Worm (Caenorhabditis elegans) whole organism, late embryonic: Measurements from ENCODE around the gene C29H12.2.

Experiments used
- C08G9.2 ChIP-seq: sonication (generic microtip); optimal IDR thresholded peaks from 2 replicates; lab custom pipeline; 2016; ENCODE audit warnings: mild to moderate bottlenecking, missing genetic modification characterization, moderate library complexity, missing compliant biosample characterization
- C38D4.7 ChIP-seq: fragments of 200-800 bp; sonication (Bioruptor generic); optimal IDR thresholded peaks from 2 replicates; lab custom pipeline; 2018; ENCODE audit warnings: mild to moderate bottlenecking, missing genetic modification characterization, moderate library complexity, missing compliant biosample characterization
- K02D7.2 ChIP-seq: sonication (generic microtip); optimal IDR thresholded peaks from 2 replicates; lab custom pipeline; 2017; ENCODE audit warnings: mild to moderate bottlenecking, missing genetic modification characterization, missing compliant biosample characterization
- T23F11.4 ChIP-seq: fragments of 200-800 bp; sonication (Bioruptor generic); optimal IDR thresholded peaks from 2 replicates; lab custom pipeline; 2018; ENCODE audit warnings: mild to moderate bottlenecking, missing genetic modification characterization, missing compliant biosample characterization
- ama-1 ChIP-seq: fragments of 150-350 bp; optimal IDR thresholded peaks from 2 replicates; lab custom pipeline; 2014
- ceh-22 ChIP-seq: sonication (generic microtip); optimal IDR thresholded peaks from 2 replicates; lab custom pipeline; 2017; ENCODE audit warnings: missing biosample characterization, missing genetic modification characterization
- ceh-30 ChIP-seq: fragments of 150-350 bp; optimal IDR thresholded peaks from 2 replicates; lab custom pipeline; 2014; ENCODE audit warnings: missing biosample characterization, missing genetic modification characterization
- ceh-31 ChIP-seq: sonication (generic microtip); optimal IDR thresholded peaks from 2 replicates; lab custom pipeline; 2016; ENCODE audit warnings: missing genetic modification characterization, missing compliant biosample characterization
- ceh-34 ChIP-seq: sonication (generic microtip); optimal IDR thresholded peaks from 2 replicates; lab custom pipeline; 2016; ENCODE audit warnings: mild to moderate bottlenecking, missing genetic modification characterization, missing compliant biosample characterization
- ceh-48 ChIP-seq: sonication (generic microtip); optimal IDR thresholded peaks from 2 replicates; lab custom pipeline; 2016; ENCODE audit warnings: missing genetic modification characterization, inconsistent platforms, missing compliant biosample characterization
- che-1 ChIP-seq: sonication (generic microtip); optimal IDR thresholded peaks from 2 replicates; lab custom pipeline; 2016; ENCODE audit warnings: mild to moderate bottlenecking, missing genetic modification characterization, missing compliant biosample characterization
- elt-2 ChIP-seq: sonication (generic microtip); optimal IDR thresholded peaks from 2 replicates; lab custom pipeline; 2016; ENCODE audit warnings: missing genetic modification reagents, missing genetic modification characterization, missing compliant biosample characterization
- elt-4 ChIP-seq: sonication (generic microtip); optimal IDR thresholded peaks from 2 replicates; lab custom pipeline; 2016; ENCODE audit warnings: missing genetic modification characterization, missing compliant biosample characterization
- ets-4 ChIP-seq: sonication (generic microtip); optimal IDR thresholded peaks from 2 replicates; lab custom pipeline; 2016; ENCODE audit warnings: missing genetic modification characterization, missing compliant biosample characterization
- fax-1 ChIP-seq: sonication (generic microtip); optimal IDR thresholded peaks from 2 replicates; lab custom pipeline; 2016; ENCODE audit warnings: missing genotype, missing genetic modification characterization, missing compliant biosample characterization
- hlh-13 ChIP-seq: fragments of 200-800 bp; sonication (Bioruptor generic); optimal IDR thresholded peaks from 2 replicates; lab custom pipeline; 2018; ENCODE audit warnings: mild to moderate bottlenecking, missing genetic modification characterization, missing compliant biosample characterization
- hlh-15 ChIP-seq: sonication (generic microtip); optimal IDR thresholded peaks from 2 replicates; lab custom pipeline; 2016; ENCODE audit warnings: missing genetic modification characterization, missing compliant biosample characterization
- hlh-30 ChIP-seq: sonication (generic microtip); optimal IDR thresholded peaks from 2 replicates; lab custom pipeline; 2017; ENCODE audit warnings: antibody characterized with exemption, missing genetic modification characterization, missing compliant biosample characterization; ENCODE audit not compliant: insufficient read depth
- hlh-6 ChIP-seq: sonication (generic microtip); optimal IDR thresholded peaks from 2 replicates; lab custom pipeline; 2016; ENCODE audit warnings: missing genotype, missing genetic modification characterization, missing compliant biosample characterization
- lim-6 ChIP-seq: sonication (generic microtip); optimal IDR thresholded peaks from 2 replicates; lab custom pipeline; 2016; ENCODE audit warnings: missing genetic modification characterization, missing compliant biosample characterization
- lin-11 ChIP-seq: fragments of 200-800 bp; sonication (Bioruptor generic); optimal IDR thresholded peaks from 2 replicates; lab custom pipeline; 2018; ENCODE audit warnings: mild to moderate bottlenecking, missing genetic modification characterization, missing compliant biosample characterization
- nfya-1 ChIP-seq: sonication (generic microtip); optimal IDR thresholded peaks from 2 replicates; lab custom pipeline; 2017; ENCODE audit warnings: missing genetic modification characterization, mild to moderate bottlenecking, missing compliant biosample characterization, antibody characterized with exemption, moderate library complexity
- nhr-11 ChIP-seq: fragments of 150-350 bp; optimal IDR thresholded peaks from 2 replicates; lab custom pipeline; 2014; ENCODE audit warnings: missing biosample characterization, missing genetic modification characterization
- npax-4 ChIP-seq: sonication (generic microtip); optimal IDR thresholded peaks from 2 replicates; lab custom pipeline; 2016; ENCODE audit warnings: missing genetic modification characterization, missing compliant biosample characterization
- pat-9 ChIP-seq: fragments of 200-800 bp; sonication (Bioruptor generic); optimal IDR thresholded peaks from 2 replicates; lab custom pipeline; 2018; ENCODE audit warnings: mild to moderate bottlenecking, missing genetic modification characterization, moderate library complexity, missing compliant biosample characterization
- pax-1 ChIP-seq: fragments of 150-350 bp; optimal IDR thresholded peaks from 2 replicates; lab custom pipeline; 2014; ENCODE audit warnings: missing biosample characterization, missing genetic modification characterization
- pqm-1 ChIP-seq: sonication (generic microtip); optimal IDR thresholded peaks from 2 replicates; lab custom pipeline; 2016; ENCODE audit warnings: missing genetic modification characterization, missing compliant biosample characterization
- pros-1 ChIP-seq: fragments of 150-350 bp; optimal IDR thresholded peaks from 2 replicates; lab custom pipeline; 2014; ENCODE audit warnings: missing biosample characterization, missing genetic modification reagents, missing genetic modification characterization
- ref-2 ChIP-seq: sonication (generic microtip); optimal IDR thresholded peaks from 2 replicates; lab custom pipeline; 2016; ENCODE audit warnings: missing genetic modification characterization, missing compliant biosample characterization
- sdc-2 ChIP-seq: sonication (generic microtip); optimal IDR thresholded peaks from 2 replicates; lab custom pipeline; 2016; ENCODE audit warnings: missing genotype, missing genetic modification characterization, missing compliant biosample characterization
- sox-2 ChIP-seq: fragments of 200-800 bp; sonication (Bioruptor generic); IDR thresholded peaks from 2 replicates; pipeline ENCODE4 v1.3.6; 2022; ENCODE audit warnings: missing genetic modification reagents, missing genetic modification characterization, missing compliant biosample characterization
- sox-4 ChIP-seq: sonication (generic microtip); optimal IDR thresholded peaks from 2 replicates; lab custom pipeline; 2017; ENCODE audit warnings: mild to moderate bottlenecking, missing genetic modification characterization, inconsistent platforms, missing compliant biosample characterization
- tbx-2 ChIP-seq: sonication (generic microtip); optimal IDR thresholded peaks from 2 replicates; lab custom pipeline; 2016; ENCODE audit warnings: missing genetic modification characterization, missing compliant biosample characterization
- ttx-3 ChIP-seq: sonication (generic microtip); optimal IDR thresholded peaks from 2 replicates; lab custom pipeline; 2016; ENCODE audit warnings: missing genetic modification reagents, missing genetic modification characterization, missing compliant biosample characterization
- unc-3 ChIP-seq, 2 experiments: fragments of 200-800 bp in 1 of 2; sonication (Bioruptor generic) in 1 of 2; sonication (generic microtip) in 1 of 2; conservative IDR thresholded peaks in 1 of 2; optimal IDR thresholded peaks in 1 of 2; 2 replicates each; pipeline versions ENCODE4 v1.3.6 to Lab custom; 2016 to 2022; ENCODE audit warnings: missing compliant biosample characterization in 2 of 2, missing genetic modification characterization in 2 of 2, missing genetic modification reagents in 1 of 2
- unc-55 ChIP-seq: sonication (generic microtip); optimal IDR thresholded peaks from 2 replicates; lab custom pipeline; 2017; ENCODE audit warnings: missing biosample characterization, missing genetic modification reagents, missing genetic modification characterization
- unc-86 ChIP-seq: sonication (generic microtip); optimal IDR thresholded peaks from 2 replicates; lab custom pipeline; 2016; ENCODE audit warnings: missing genetic modification characterization, missing compliant biosample characterization
- zip-5 ChIP-seq: sonication (generic microtip); optimal IDR thresholded peaks from 2 replicates; lab custom pipeline; 2016; ENCODE audit warnings: missing genetic modification characterization, missing compliant biosample characterization

Gene C29H12.2

DNA sequence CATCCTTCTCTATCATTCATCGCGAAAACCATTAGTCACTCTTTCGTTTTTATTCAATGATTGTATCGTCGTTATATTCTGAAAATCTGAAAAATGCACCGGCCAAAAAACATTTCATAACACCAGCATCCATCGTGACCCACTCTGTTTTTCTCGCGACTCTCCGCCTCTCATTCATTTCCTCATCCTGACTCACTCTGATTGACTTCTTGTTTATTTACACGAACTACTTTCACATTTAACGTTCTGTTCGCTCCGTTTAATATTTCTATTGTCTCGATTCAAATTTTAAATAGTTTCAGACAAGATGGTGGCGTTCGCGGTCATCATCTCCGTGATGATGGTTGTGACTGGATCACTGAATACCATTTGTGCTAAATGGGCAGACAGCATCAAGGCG lies at the start of gene C29H12.2:
Gene C29H12.2, plus strand, starts transcription at position 297 of the 400 bp plus-strand sequence.
- TF ChIP-seq unc-55 (GFP tag; lab: Kevin White, UChicago), result no peak
- no peak for TF ChIP-seq unc-86
- no peak for TF ChIP-seq lim-6 (tag; lab: Kevin White, UChicago)
- no peak for TF ChIP-seq sox-2
- TF ChIP-seq hlh-6 (tag; lab: Kevin White, UChicago), result no peak
- TF ChIP-seq C38D4.7 (GFP tag; lab: Kevin White, UChicago), result no peak
- TF ChIP-seq npax-4, result no peak
- TF ChIP-seq unc-3 (GFP tag; conservative IDR thresholded peaks at IDR 0.05; lab: Robert Waterston, UW), result no peak
- no peak for TF ChIP-seq unc-3 (tag; optimal IDR thresholded peaks at IDR 0.05; lab: Kevin White, UChicago)
- TF ChIP-seq nhr-11 (tag; lab: Kevin White, UChicago), result no peak
- no peak for TF ChIP-seq T23F11.4 (GFP tag; lab: Kevin White, UChicago)
- no peak for TF ChIP-seq pat-9
- no peak for TF ChIP-seq tbx-2 (tag; lab: Kevin White, UChicago)
- no peak for TF ChIP-seq pros-1 (tag; lab: Kevin White, UChicago)
- TF ChIP-seq ttx-3 (tag; lab: Kevin White, UChicago), result no peak
- TF ChIP-seq ceh-30, result no peak
- no peak for TF ChIP-seq hlh-15
- TF ChIP-seq pqm-1 (tag; lab: Kevin White, UChicago), result no peak
- no peak for TF ChIP-seq pax-1 (tag; lab: Kevin White, UChicago)

DNA sequence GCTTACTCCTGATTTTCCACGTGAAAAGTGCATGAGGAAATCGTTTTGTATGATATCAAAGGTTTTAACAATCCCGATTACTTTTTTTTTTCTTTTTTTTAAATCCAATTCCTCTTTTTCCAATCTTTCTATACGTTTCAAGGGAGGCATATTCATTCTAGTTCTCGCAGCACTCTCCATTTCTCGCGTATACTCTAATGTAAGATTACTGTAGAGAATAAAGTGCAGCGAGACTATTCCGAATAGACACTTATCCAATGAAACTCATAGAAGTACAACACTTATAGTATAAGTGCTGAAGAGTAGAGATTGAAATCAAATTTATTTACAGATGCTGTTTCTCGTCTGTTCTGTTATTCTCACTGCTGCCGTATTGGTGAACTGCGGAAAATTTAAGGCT lies 46.0 kb upstream of the C29H12.2 start, which contains the start of gene H12I13.6:
Gene H12I13.6, plus strand, starts transcription at position 301 of the 400 bp plus-strand sequence.
- TF ChIP-seq ceh-31 (no peak), che-1 (no peak), unc-86 (no peak)

DNA sequence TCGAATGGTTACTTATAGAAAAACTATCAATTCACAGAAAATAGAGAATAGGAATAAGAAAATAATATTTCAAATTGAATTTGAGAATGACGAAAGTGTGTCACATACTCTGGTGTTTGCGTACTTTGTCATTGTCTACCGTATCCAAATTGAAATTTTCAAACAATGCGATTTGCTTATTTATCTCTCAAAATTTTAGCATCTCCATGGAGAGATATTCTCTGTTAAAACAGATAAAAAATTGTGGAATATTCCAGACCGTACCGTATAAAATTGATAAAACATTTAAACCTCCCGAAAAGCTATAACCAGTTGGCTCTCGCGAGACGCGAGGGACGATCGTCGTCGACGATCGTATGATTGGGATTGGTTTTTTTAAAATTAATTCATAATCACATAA lies 42.9 kb upstream of the C29H12.2 start, which contains the start of gene fbf-1:
Gene fbf-1, minus strand, starts transcription at position 101 of the 400 bp plus-strand sequence.
- TF ChIP-seq unc-55 (GFP tag; lab: Kevin White, UChicago) (no peak), hlh-15 (no peak)

DNA sequence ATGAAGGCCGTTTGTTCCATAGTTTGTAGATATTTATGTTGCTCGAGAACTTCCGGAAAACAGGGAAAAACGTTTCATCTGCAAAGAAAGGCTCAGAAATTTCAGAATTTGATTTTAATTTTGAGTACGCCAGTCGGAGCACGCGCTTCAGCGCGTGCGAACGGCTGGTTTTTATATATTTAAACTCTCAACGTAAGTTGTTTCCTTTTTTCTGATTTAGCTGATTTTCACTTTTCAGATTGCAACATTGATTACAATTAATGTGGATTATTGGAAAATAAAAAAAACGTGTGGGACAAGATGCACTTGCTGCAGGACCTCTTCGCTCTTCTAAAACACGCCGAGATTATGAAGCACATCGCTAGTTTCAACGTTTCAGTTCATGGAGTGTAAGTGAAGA lies 41.0 kb upstream of the C29H12.2 start, which contains the start of gene F21H12.3:
Gene F21H12.3, plus strand, starts transcription at position 301 of the 400 bp plus-strand sequence.
- no peak for TF ChIP-seq ref-2
- no peak for TF ChIP-seq lim-6 (tag; lab: Kevin White, UChicago)
- no peak for TF ChIP-seq ets-4 (tag; lab: Kevin White, UChicago)
- TF ChIP-seq nfya-1 (tag; lab: Kevin White, UChicago), result no peak
- TF ChIP-seq ama-1, result no peak
- TF ChIP-seq sdc-2 (tag; lab: Kevin White, UChicago), result no peak
- no peak for TF ChIP-seq elt-4
- TF ChIP-seq ceh-22 (tag; lab: Kevin White, UChicago), result no peak
- TF ChIP-seq C08G9.2 (tag; lab: Kevin White, UChicago), result no peak
- no peak for TF ChIP-seq ceh-30
- no peak for TF ChIP-seq zip-5 (tag; lab: Kevin White, UChicago)
- no peak for TF ChIP-seq K02D7.2
- TF ChIP-seq sox-4 (tag; lab: Kevin White, UChicago), result no peak
- no peak for TF ChIP-seq fax-1 (tag; lab: Kevin White, UChicago)
- TF ChIP-seq unc-55 (GFP tag; lab: Kevin White, UChicago), result no peak
- no peak for TF ChIP-seq ceh-34 (tag; lab: Kevin White, UChicago)
- TF ChIP-seq pat-9, result no peak

DNA sequence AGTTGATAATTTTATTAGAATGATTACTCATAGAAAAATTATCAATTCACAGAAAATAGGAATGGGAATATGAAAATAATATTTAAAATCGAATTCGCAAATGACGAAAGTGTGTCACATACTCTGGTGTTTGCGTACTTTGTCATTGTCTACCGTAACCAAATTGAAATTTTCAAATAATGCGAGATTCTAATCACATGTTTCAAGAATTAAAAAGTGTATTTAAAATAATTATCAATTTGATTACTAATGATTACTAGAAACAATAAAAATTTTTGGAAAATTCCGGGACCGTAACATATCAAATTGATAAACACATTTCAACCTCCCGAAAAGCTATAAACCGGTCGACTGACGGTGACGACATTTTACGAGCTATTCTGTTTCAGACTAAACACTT lies 32.2 kb upstream of the C29H12.2 start, which contains the start of the genes fbf-2 and nspg-3:
Gene fbf-2, minus strand, starts transcription at position 101 of the 400 bp plus-strand sequence.
Gene nspg-3, plus strand, starts transcription at position 388 of the 400 bp plus-strand sequence.
- no peak for TF ChIP-seq hlh-30 (tag; lab: Kevin White, UChicago)
- TF ChIP-seq lin-11 (tag; lab: Kevin White, UChicago), result no peak
- TF ChIP-seq zip-5 (tag; lab: Kevin White, UChicago), result no peak
- TF ChIP-seq ceh-48 (tag; lab: Kevin White, UChicago), result no peak
- no peak for TF ChIP-seq C38D4.7 (GFP tag; lab: Kevin White, UChicago)
- TF ChIP-seq ceh-22 (tag; lab: Kevin White, UChicago), result no peak
- TF ChIP-seq hlh-13 (GFP tag; lab: Kevin White, UChicago), result no peak
- TF ChIP-seq ceh-34 (tag; lab: Kevin White, UChicago), result no peak
- no peak for TF ChIP-seq hlh-6 (tag; lab: Kevin White, UChicago)
- TF ChIP-seq che-1, result no peak
- no peak for TF ChIP-seq ceh-31
- TF ChIP-seq elt-2 (tag; lab: Kevin White, UChicago), result no peak
